Fruit fly (Drosophila melanogaster): ENCODE measurements around the gene psidin.

psidin gene

dm6 chr3R:20058960-20059359 lies 37.5 kb downstream of the psidin start (continued):
- TF ChIP-seq CG43689 (GFP tag; IDR thresholded peaks at IDR 0.05), result no peak
- no peak for TF ChIP-seq CG17328 (GFP tag; IDR thresholded peaks at IDR 0.05)
- no peak for TF ChIP-seq slou (GFP tag; optimal IDR thresholded peaks at IDR 0.05)
- TF ChIP-seq Ptx1 (GFP tag; IDR thresholded peaks at IDR 0.05), result 0 out of 2 replicates have a peak, but pooled peaks have one; percentile 16
- no peak for TF ChIP-seq Atf-2 (GFP tag; optimal IDR thresholded peaks at IDR 0.05)
- TF ChIP-seq Sry-β (GFP tag; optimal IDR thresholded peaks at IDR 0.05), result no peak
- TF ChIP-seq CG3726 (GFP tag; IDR thresholded peaks at IDR 0.05), result no peak; the same call in 2 of the 3 replicates
- TF ChIP-seq Gsc (GFP tag; IDR thresholded peaks at IDR 0.05), result no peak
- TF ChIP-seq crp (GFP tag; optimal IDR thresholded peaks at IDR 0.05), result no peak
- no peak for TF ChIP-seq ttk (GFP tag; IDR thresholded peaks at IDR 0.05)
- no peak for TF ChIP-seq CG11398 (GFP tag; optimal IDR thresholded peaks at IDR 0.05)
- no peak for TF ChIP-seq CG14965 (GFP tag; optimal IDR thresholded peaks at IDR 0.05; ENCODE audit: borderline replicate concordance)
- no peak for TF ChIP-seq TFAM (GFP tag; optimal IDR thresholded peaks at IDR 0.05)
- TF ChIP-seq jing (GFP tag; optimal IDR thresholded peaks at IDR 0.05), result no peak
- TF ChIP-seq disco-r (GFP tag; optimal IDR thresholded peaks at IDR 0.05), result no peak
- TF ChIP-seq CG30020 (tag; optimal IDR thresholded peaks at IDR 0.05), result no peak
- peak; percentile 6 for TF ChIP-seq Dp (GFP tag; optimal IDR thresholded peaks at IDR 0.05)
- no peak for TF ChIP-seq Mrtf (GFP tag; IDR thresholded peaks at IDR 0.05)
- TF ChIP-seq Dbx (GFP tag; IDR thresholded peaks at IDR 0.05), result no peak
- no peak for TF ChIP-seq hkb (optimal IDR thresholded peaks at IDR 0.05)
- no peak for TF ChIP-seq hkb (GFP tag; IDR thresholded peaks at IDR 0.05)
- peak in 1 of 2 experiments; percentile 32 for TF ChIP-seq prd (optimal IDR thresholded peaks at IDR 0.05)
- TF ChIP-seq prd (GFP tag; IDR thresholded peaks at IDR 0.05), result no peak
- TF ChIP-seq H2.0 (GFP tag; IDR thresholded peaks at IDR 0.05), result 0 out of 2 replicates have a peak, but pooled peaks have one; percentile 34
- TF ChIP-seq CG16813 (GFP tag; IDR thresholded peaks at IDR 0.05; ENCODE audit: partially characterized antibody), result peak; percentile 35; the same call in 2 of the 3 replicates
- TF ChIP-seq fd3F (GFP tag; optimal IDR thresholded peaks at IDR 0.05), result no peak
- no peak for TF ChIP-seq mam (GFP tag; optimal IDR thresholded peaks at IDR 0.05)
- peak; percentile 39 for TF ChIP-seq Abd-B (GFP tag; optimal IDR thresholded peaks at IDR 0.05)
- TF ChIP-seq lbe (GFP tag; optimal IDR thresholded peaks at IDR 0.05), result no peak
- TF ChIP-seq shn (GFP tag; optimal IDR thresholded peaks at IDR 0.05), result no peak
- no peak for TF ChIP-seq CG15601 (tag; optimal IDR thresholded peaks at IDR 0.05)
- TF ChIP-seq Dad (GFP tag; optimal IDR thresholded peaks at IDR 0.05), result no peak
- TF ChIP-seq sna (GFP tag; IDR thresholded peaks at IDR 0.05; ENCODE audit: partially characterized antibody), result no peak
- no peak for TF ChIP-seq az2 (GFP tag; optimal IDR thresholded peaks at IDR 0.05)
- TF ChIP-seq stwl (tag; optimal IDR thresholded peaks at IDR 0.05), result peak; percentile 47
- TF ChIP-seq Bgb (GFP tag; IDR thresholded peaks at IDR 0.05; ENCODE audit: partially characterized antibody), result peak; percentile 71; the same call in 1 of the 2 replicates
- no peak for TF ChIP-seq CG14050 (GFP tag; IDR thresholded peaks at IDR 0.05)
- TF ChIP-seq CG12104 (GFP tag; optimal IDR thresholded peaks at IDR 0.05), result no peak
- TF ChIP-seq Camta (GFP tag; optimal IDR thresholded peaks at IDR 0.05), result no peak
- no peak for TF ChIP-seq gsb (GFP tag; IDR thresholded peaks at IDR 0.05)
- no peak for TF ChIP-seq tio (GFP tag; optimal IDR thresholded peaks at IDR 0.05)
- 0 out of 2 replicates have a peak, but pooled peaks have one; percentile 27 for TF ChIP-seq bbx (GFP tag; IDR thresholded peaks at IDR 0.05; ENCODE audit: partially characterized antibody)
- no peak for TF ChIP-seq Sox100B (GFP tag; optimal IDR thresholded peaks at IDR 0.05)
- TF ChIP-seq Ravus (GFP tag; IDR thresholded peaks at IDR 0.05), result no peak
- TF ChIP-seq Rfx (GFP tag; IDR thresholded peaks at IDR 0.05), result peak; percentile 38; the same call in 1 of the 2 replicates
- TF ChIP-seq pita (GFP tag; optimal IDR thresholded peaks at IDR 0.05), result peak; percentile 30
- no peak for TF ChIP-seq CG16815 (GFP tag; optimal IDR thresholded peaks at IDR 0.05)
- no peak for TF ChIP-seq mirr (GFP tag; optimal IDR thresholded peaks at IDR 0.05)
- TF ChIP-seq sqz (GFP tag; optimal IDR thresholded peaks at IDR 0.05), result no peak
- TF ChIP-seq sens (GFP tag), result peak; percentile 38
- no peak for TF ChIP-seq B-H2 (GFP tag; optimal IDR thresholded peaks at IDR 0.05)
- no peak for TF ChIP-seq CG17912 (GFP tag; optimal IDR thresholded peaks at IDR 0.05)

Measured in whole organism, embryonic.